Worm (Caenorhabditis elegans) whole organism, mixed stage, embryonic: ENCODE data around the gene fbxb-78.
A peak's percentile ranks its signal among the peaks of the same experiment; 100 is the strongest.

Experiments used
- M03D4.4 ChIP-seq: sonication (generic microtip); optimal IDR thresholded peaks from 2 replicates; lab custom pipeline; 2017; ENCODE audit warnings: mild to moderate bottlenecking, missing genetic modification characterization, missing compliant biosample characterization
- bed-3 ChIP-seq: fragments of 200-800 bp; sonication (Bioruptor generic); optimal IDR thresholded peaks from 3 replicates; lab custom pipeline; 2018; ENCODE audit warnings: mild to moderate bottlenecking, missing genetic modification characterization, moderate library complexity, missing compliant biosample characterization
- blmp-1 ChIP-seq: fragments of 150-350 bp; optimal IDR thresholded peaks from 2 replicates; lab custom pipeline; 2014; ENCODE audit warnings: missing biosample characterization, missing genetic modification characterization
- ceh-39 ChIP-seq: fragments of 150-350 bp; optimal IDR thresholded peaks from 2 replicates; lab custom pipeline; 2014; ENCODE audit warnings: missing biosample characterization, missing genetic modification characterization
- ceh-43 ChIP-seq: fragments of 200-800 bp; sonication (Bioruptor generic); optimal IDR thresholded peaks from 2 replicates; lab custom pipeline; 2018; ENCODE audit warnings: mild to moderate bottlenecking, missing genetic modification characterization, moderate library complexity, missing compliant biosample characterization
- ceh-83 ChIP-seq: fragments of 200-800 bp; sonication (Bioruptor generic); optimal IDR thresholded peaks from 2 replicates; lab custom pipeline; 2018; ENCODE audit warnings: mild to moderate bottlenecking, missing genetic modification characterization, missing compliant biosample characterization
- ces-1 ChIP-seq: fragments of 150-350 bp; optimal IDR thresholded peaks from 2 replicates; lab custom pipeline; 2014; ENCODE audit warnings: missing biosample characterization, missing genetic modification reagents, missing genetic modification characterization
- cnd-1 ChIP-seq: fragments of 200-800 bp; sonication (Bioruptor generic); optimal IDR thresholded peaks from 2 replicates; lab custom pipeline; 2018; ENCODE audit warnings: mild to moderate bottlenecking, missing genetic modification characterization, missing compliant biosample characterization
- drap-1 ChIP-seq: fragments of 200-800 bp; sonication (Bioruptor generic); optimal IDR thresholded peaks from 3 replicates; lab custom pipeline; 2018; ENCODE audit warnings: mild to moderate bottlenecking, missing genetic modification characterization, missing compliant biosample characterization
- elt-1 ChIP-seq: sonication (generic microtip); optimal IDR thresholded peaks from 2 replicates; lab custom pipeline; 2017; ENCODE audit warnings: missing genetic modification characterization, mild to moderate bottlenecking, missing compliant biosample characterization, antibody characterized with exemption, moderate library complexity, borderline replicate concordance; ENCODE audit not compliant: insufficient read depth
- elt-3 ChIP-seq: fragments of 150-350 bp; optimal IDR thresholded peaks from 2 replicates; lab custom pipeline; 2014; ENCODE audit warnings: missing biosample characterization, missing genetic modification characterization
- ham-2 ChIP-seq: fragments of 200-800 bp; sonication (Bioruptor generic); optimal IDR thresholded peaks from 2 replicates; lab custom pipeline; 2018; ENCODE audit warnings: mild to moderate bottlenecking, missing genetic modification characterization, missing compliant biosample characterization
- hlh-1 ChIP-seq: fragments of 150-350 bp; optimal IDR thresholded peaks from 2 replicates; lab custom pipeline; 2014; ENCODE audit warnings: missing biosample characterization, missing genetic modification reagents, missing genetic modification characterization
- lin-13 ChIP-seq: fragments of 150-350 bp; optimal IDR thresholded peaks from 2 replicates; lab custom pipeline; 2014; ENCODE audit warnings: missing biosample characterization, missing genetic modification characterization
- lin-32 ChIP-seq: fragments of 200-800 bp; sonication (Bioruptor generic); optimal IDR thresholded peaks from 2 replicates; lab custom pipeline; 2018; ENCODE audit warnings: mild to moderate bottlenecking, missing genetic modification characterization, missing compliant biosample characterization
- lsy-2 ChIP-seq: fragments of 150-350 bp; optimal IDR thresholded peaks from 2 replicates; lab custom pipeline; 2014; ENCODE audit warnings: missing biosample characterization, missing genetic modification characterization
- mep-1 ChIP-seq: fragments of 150-350 bp; optimal IDR thresholded peaks from 2 replicates; lab custom pipeline; 2017; ENCODE audit warnings: missing biosample characterization, missing genetic modification reagents, missing genetic modification characterization, inconsistent platforms
- mls-2 ChIP-seq: sonication (generic microtip); optimal IDR thresholded peaks from 2 replicates; lab custom pipeline; 2016; ENCODE audit warnings: mild to moderate bottlenecking, missing genetic modification characterization, moderate library complexity, missing compliant biosample characterization
- nhr-237 ChIP-seq: fragments of 150-350 bp; optimal IDR thresholded peaks from 2 replicates; lab custom pipeline; 2014; ENCODE audit warnings: missing biosample characterization, missing genetic modification characterization
- nhr-28 ChIP-seq: fragments of 150-350 bp; optimal IDR thresholded peaks from 2 replicates; lab custom pipeline; 2014; ENCODE audit warnings: missing biosample characterization, missing genetic modification characterization
- nhr-76 ChIP-seq: sonication (generic microtip); optimal IDR thresholded peaks from 2 replicates; lab custom pipeline; 2017; ENCODE audit warnings: missing biosample characterization, missing genetic modification characterization
- pha-4 ChIP-seq: fragments of 150-350 bp; optimal IDR thresholded peaks from 2 replicates; lab custom pipeline; 2018; ENCODE audit warnings: missing biosample characterization, missing genetic modification reagents, missing genetic modification characterization
- sem-2 ChIP-seq: fragments of 200-800 bp; sonication (Bioruptor generic); optimal IDR thresholded peaks from 2 replicates; lab custom pipeline; 2018; ENCODE audit warnings: mild to moderate bottlenecking, missing genetic modification characterization, missing compliant biosample characterization
- snpc-4 ChIP-seq: fragments of 150-350 bp; optimal IDR thresholded peaks from 2 replicates; lab custom pipeline; 2014; ENCODE audit warnings: missing biosample characterization, missing genetic modification characterization
- sptf-1 ChIP-seq: sonication (generic microtip); optimal IDR thresholded peaks from 2 replicates; lab custom pipeline; 2017; ENCODE audit warnings: mild to moderate bottlenecking, missing genetic modification characterization, moderate library complexity, missing compliant biosample characterization
- tbx-8 ChIP-seq: fragments of 200-800 bp; sonication (Bioruptor generic); optimal IDR thresholded peaks from 2 replicates; lab custom pipeline; 2018; ENCODE audit warnings: mild to moderate bottlenecking, missing genetic modification characterization, moderate library complexity, missing compliant biosample characterization
- unc-120 ChIP-seq: sonication (generic microtip); optimal IDR thresholded peaks from 2 replicates; lab custom pipeline; 2017; ENCODE audit warnings: missing genetic modification characterization, missing compliant biosample characterization; ENCODE audit not compliant: poor library complexity, severe bottlenecking
- unc-39 ChIP-seq: fragments of 150-350 bp; optimal IDR thresholded peaks from 2 replicates; lab custom pipeline; 2014; ENCODE audit warnings: missing biosample characterization, missing genetic modification characterization
- unc-62 ChIP-seq: fragments of 150-350 bp; optimal IDR thresholded peaks from 2 replicates; lab custom pipeline; 2014; ENCODE audit warnings: missing biosample characterization, missing genetic modification reagents, missing genetic modification characterization
- zip-8 ChIP-seq: fragments of 150-350 bp; optimal IDR thresholded peaks from 2 replicates; lab custom pipeline; 2014; ENCODE audit warnings: missing biosample characterization, missing genetic modification characterization
- ztf-11 ChIP-seq: fragments of 150-350 bp; optimal IDR thresholded peaks from 2 replicates; lab custom pipeline; 2014; ENCODE audit warnings: missing biosample characterization, missing genetic modification characterization

Gene fbxb-78

DNA sequence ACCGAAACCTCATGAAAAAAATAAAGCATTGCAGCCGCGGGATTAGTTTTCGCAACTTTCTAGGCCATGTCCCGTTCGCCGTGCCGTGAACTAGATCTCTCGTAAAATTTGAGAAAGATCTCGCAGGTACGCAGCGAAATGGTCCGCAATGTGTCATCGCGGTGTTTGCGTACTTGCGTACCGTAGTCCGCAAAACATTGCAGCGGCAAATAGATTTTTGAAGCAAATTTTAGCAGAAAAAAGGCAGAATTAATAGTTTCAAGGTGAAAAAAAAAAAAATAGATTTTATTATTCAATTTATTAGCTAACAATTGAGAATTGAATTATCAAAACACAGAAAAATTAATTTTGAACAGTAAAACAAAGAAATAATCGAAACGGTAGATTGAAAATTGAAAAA is 9.4 kb upstream of the fbxb-78 start:
- peak; percentile 51 for TF ChIP-seq nhr-237 (tag; lab: Kevin White, UChicago)
- peak; percentile 10 for TF ChIP-seq cnd-1 (tag; lab: Kevin White, UChicago)
- TF ChIP-seq lsy-2 (tag; lab: Kevin White, UChicago), result peak; percentile 94
- peak; percentile 16 for TF ChIP-seq ham-2 (GFP tag; lab: Kevin White, UChicago)
- TF ChIP-seq sptf-1 (tag; lab: Kevin White, UChicago), result peak; percentile 67
- peak; percentile 36 for TF ChIP-seq ces-1
- peak; percentile 53 for TF ChIP-seq drap-1 (GFP tag; lab: Kevin White, UChicago)

DNA sequence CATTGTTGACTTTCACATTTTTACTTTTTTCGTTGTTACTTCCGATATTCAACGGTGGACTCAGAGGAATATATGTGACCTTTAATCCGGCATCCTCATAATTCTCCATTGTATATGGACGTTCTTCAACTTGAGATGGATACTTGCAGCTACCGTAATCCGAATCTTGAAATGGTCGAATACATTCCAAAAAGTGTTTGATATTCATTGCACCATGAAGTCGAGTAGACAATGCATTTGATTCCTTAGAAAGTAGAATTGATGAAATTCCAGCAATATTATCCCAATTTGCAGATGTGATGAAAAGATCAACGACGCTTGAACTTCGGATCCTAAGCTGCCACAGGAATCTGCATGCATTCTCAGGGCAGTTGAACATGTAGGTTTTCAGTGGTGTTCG is 5.1 kb downstream of the fbxb-78 start:
- TF ChIP-seq lin-32 (GFP tag; lab: Kevin White, UChicago) (no peak), ceh-43 (GFP tag; lab: Kevin White, UChicago) (no peak), elt-1 (tag; lab: Kevin White, UChicago) (no peak), zip-8 (tag; lab: Kevin White, UChicago) (no peak), ceh-39 (tag; lab: Kevin White, UChicago) (no peak), nhr-76 (tag; lab: Kevin White, UChicago) (no peak), nhr-28 (tag; lab: Kevin White, UChicago) (no peak), sptf-1 (tag; lab: Kevin White, UChicago) (no peak), pha-4 (tag; lab: Kevin White, UChicago) (no peak), sem-2 (GFP tag; lab: Kevin White, UChicago) (no peak), ztf-11 (tag; lab: Kevin White, UChicago) (no peak), bed-3 (GFP tag; lab: Kevin White, UChicago) (no peak), mls-2 (tag; lab: Kevin White, UChicago) (no peak), hlh-1 (no peak), lsy-2 (tag; lab: Kevin White, UChicago) (no peak), ceh-83 (GFP tag; lab: Kevin White, UChicago) (no peak)

DNA sequence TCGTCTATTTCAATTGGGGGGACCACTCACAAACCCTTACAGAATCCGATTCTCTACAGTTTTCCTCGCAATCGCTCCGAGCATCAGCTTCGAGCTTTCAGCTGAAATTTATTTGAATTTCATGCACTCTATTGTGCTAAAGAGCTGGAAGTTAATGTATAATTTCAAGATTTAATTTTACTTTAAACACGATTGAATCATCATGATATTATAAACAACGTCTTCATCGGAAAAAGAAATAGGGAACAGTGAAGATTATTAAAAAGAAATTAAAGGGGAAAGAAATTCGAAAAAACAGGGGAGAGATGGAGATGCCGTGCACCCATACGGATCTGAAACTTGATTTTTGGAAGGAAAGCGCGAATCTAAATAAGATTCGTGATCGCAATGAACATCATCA is 6.8 kb downstream of the fbxb-78 start, which contains the start of gene hoe-1:
Gene hoe-1, minus strand, starts transcription at position 101 of the 400 bp plus-strand sequence.
- no peak for TF ChIP-seq drap-1 (GFP tag; lab: Kevin White, UChicago)
- TF ChIP-seq ztf-11 (tag; lab: Kevin White, UChicago), result no peak
- TF ChIP-seq ham-2 (GFP tag; lab: Kevin White, UChicago), result no peak
- no peak for TF ChIP-seq lin-32 (GFP tag; lab: Kevin White, UChicago)
- TF ChIP-seq snpc-4, result no peak
- no peak for TF ChIP-seq nhr-76 (tag; lab: Kevin White, UChicago)
- TF ChIP-seq nhr-237 (tag; lab: Kevin White, UChicago), result no peak
- TF ChIP-seq mep-1 (tag; lab: Kevin White, UChicago), result no peak
- TF ChIP-seq hlh-1, result no peak
- no peak for TF ChIP-seq elt-3 (tag; lab: Kevin White, UChicago)
- no peak for TF ChIP-seq unc-62 (GFP tag; lab: Kevin White, UChicago)
- no peak for TF ChIP-seq ceh-83 (GFP tag; lab: Kevin White, UChicago)
- TF ChIP-seq pha-4 (tag; lab: Kevin White, UChicago), result no peak
- TF ChIP-seq blmp-1, result no peak
- no peak for TF ChIP-seq unc-39 (tag; lab: Kevin White, UChicago)
- TF ChIP-seq sem-2 (GFP tag; lab: Kevin White, UChicago), result no peak
- TF ChIP-seq sptf-1 (tag; lab: Kevin White, UChicago), result no peak
- no peak for TF ChIP-seq tbx-8 (GFP tag; lab: Kevin White, UChicago)
- TF ChIP-seq M03D4.4 (tag; lab: Kevin White, UChicago), result no peak

DNA sequence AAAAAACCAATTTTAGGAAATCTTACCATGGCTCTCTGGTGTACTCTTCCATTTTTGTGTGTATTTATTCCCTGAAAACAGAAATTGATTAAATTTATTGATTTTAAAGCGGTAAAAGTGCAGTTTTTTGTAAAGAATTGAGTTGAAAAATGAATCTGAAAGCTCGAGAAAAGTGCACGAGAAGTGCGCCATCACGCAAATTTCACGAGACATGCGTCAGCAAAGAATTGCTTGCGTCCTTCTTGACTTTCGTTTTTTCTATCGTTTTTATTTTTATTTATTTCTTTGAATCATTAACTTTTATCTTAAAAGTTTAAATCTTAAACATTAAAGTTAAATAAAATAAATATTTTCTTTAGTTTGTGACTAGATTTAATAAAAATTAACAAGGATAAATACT is 8.1 kb downstream of the fbxb-78 start, which contains the start of gene timm-17B.1:
Gene timm-17B.1, minus strand, starts transcription at position 71 of the 400 bp plus-strand sequence.
- TF ChIP-seq lsy-2 (tag; lab: Kevin White, UChicago), result peak; percentile 83
- peak; percentile 68 for TF ChIP-seq mep-1 (tag; lab: Kevin White, UChicago)
- no peak for TF ChIP-seq mls-2 (tag; lab: Kevin White, UChicago)
- no peak for TF ChIP-seq nhr-28 (tag; lab: Kevin White, UChicago)
- peak; percentile 33 for TF ChIP-seq nhr-237 (tag; lab: Kevin White, UChicago)
- no peak for TF ChIP-seq unc-120 (tag; lab: Kevin White, UChicago)
- TF ChIP-seq ces-1, result peak; percentile 49
- TF ChIP-seq nhr-76 (tag; lab: Kevin White, UChicago), result no peak
- TF ChIP-seq lin-13 (tag; lab: Kevin White, UChicago), result peak; percentile 68
- TF ChIP-seq pha-4 (tag; lab: Kevin White, UChicago), result peak; percentile 1
